Fruit fly (Drosophila melanogaster) whole organism, pupa: ENCODE results near the gene Obp83g.
A peak's percentile ranks its signal among the peaks of the same experiment; 100 is the strongest.

Experiments used
- CG10348 ChIP-seq: fragments of 200-800 bp; sonication (Bioruptor generic); IDR thresholded peaks from 2 replicates; pipeline ENCODE4 v1.3.6; 2022; ENCODE audit warnings: missing biosample characterization, missing genetic modification characterization
- CG12605 ChIP-seq: fragments of 200-800 bp; sonication (Bioruptor generic); IDR thresholded peaks from 2 replicates; pipeline ENCODE4 v1.3.6; 2022; ENCODE audit warnings: missing biosample characterization, missing genetic modification characterization
- CG13204 ChIP-seq: fragments of 200-800 bp; sonication (Bioruptor generic); optimal IDR thresholded peaks from 2 replicates; lab custom pipeline; 2018; ENCODE audit warnings: missing biosample characterization, mild to moderate bottlenecking, missing genetic modification characterization, moderate library complexity
- CG14655 ChIP-seq: fragments of 200-800 bp; sonication (Bioruptor generic); optimal IDR thresholded peaks from 3 replicates; lab custom pipeline; 2017; ENCODE audit warnings: mild to moderate bottlenecking, missing biosample characterization, missing genetic modification reagents, missing genetic modification characterization
- CG15710 ChIP-seq: fragments of 200-800 bp; sonication (Bioruptor generic); optimal IDR thresholded peaks from 2 replicates; lab custom pipeline; 2018; ENCODE audit warnings: missing biosample characterization, mild to moderate bottlenecking, missing genetic modification characterization, moderate library complexity
- CG17806 ChIP-seq: fragments of 200-800 bp; sonication (Bioruptor generic); optimal IDR thresholded peaks from 2 replicates; lab custom pipeline; 2018; ENCODE audit warnings: missing biosample characterization, mild to moderate bottlenecking, missing genetic modification characterization, moderate library complexity
- CG32121 ChIP-seq: fragments of 200-800 bp; sonication (Bioruptor generic); IDR thresholded peaks from 2 replicates; pipeline ENCODE4 v1.3.6; 2022; ENCODE audit warnings: missing biosample characterization, missing genetic modification characterization
- CG34367 ChIP-seq: fragments of 200-800 bp; sonication (Bioruptor generic); optimal IDR thresholded peaks from 2 replicates; lab custom pipeline; 2018; ENCODE audit warnings: missing biosample characterization, mild to moderate bottlenecking, missing genetic modification characterization
- CG4496 ChIP-seq: fragments of 200-800 bp; sonication (Bioruptor generic); IDR thresholded peaks from 3 replicates; pipeline ENCODE4 v1.3.6; 2022; ENCODE audit warnings: missing biosample characterization, missing genetic modification characterization
- CG8159 ChIP-seq: fragments of 200-800 bp; sonication (Bioruptor generic); optimal IDR thresholded peaks from 3 replicates; lab custom pipeline; 2018; ENCODE audit warnings: missing biosample characterization, mild to moderate bottlenecking, missing genetic modification characterization, moderate library complexity
- CG8301 ChIP-seq: fragments of 200-800 bp; sonication (Bioruptor generic); optimal IDR thresholded peaks from 2 replicates; lab custom pipeline; 2018; ENCODE audit warnings: missing biosample characterization, mild to moderate bottlenecking, missing genetic modification characterization
- CG9948 ChIP-seq: fragments of 200-800 bp; sonication (Bioruptor generic); optimal IDR thresholded peaks from 2 replicates; lab custom pipeline; 2018; ENCODE audit warnings: missing biosample characterization, mild to moderate bottlenecking, missing genetic modification characterization, moderate library complexity
- D1 ChIP-seq: fragments of 200-800 bp; sonication (Bioruptor generic); optimal IDR thresholded peaks from 2 replicates; lab custom pipeline; 2018; ENCODE audit warnings: missing biosample characterization, mild to moderate bottlenecking, missing genetic modification characterization, moderate library complexity
- EcR ChIP-seq: fragments of 200-800 bp; sonication (Bioruptor generic); optimal IDR thresholded peaks from 3 replicates; lab custom pipeline; 2019; ENCODE audit warnings: missing biosample characterization, missing genetic modification characterization, mild to moderate bottlenecking, moderate library complexity, missing genetic modification reagents
- Ets98B ChIP-seq: fragments of 200-800 bp; sonication (Bioruptor generic); IDR thresholded peaks from 2 replicates; pipeline ENCODE4 v1.3.6; 2022; ENCODE audit warnings: missing biosample characterization, missing genetic modification characterization
- Pif1A ChIP-seq: fragments of 200-800 bp; sonication (Bioruptor generic); optimal IDR thresholded peaks from 3 replicates; lab custom pipeline; 2016; ENCODE audit warnings: missing biosample characterization, missing genetic modification characterization
- Pif1B ChIP-seq: fragments of 200-800 bp; sonication (Bioruptor generic); optimal IDR thresholded peaks from 3 replicates; lab custom pipeline; 2016; ENCODE audit warnings: missing biosample characterization, missing genetic modification characterization
- Snoo ChIP-seq: fragments of 200-800 bp; sonication (Bioruptor generic); optimal IDR thresholded peaks from 3 replicates; lab custom pipeline; 2017; ENCODE audit warnings: missing biosample characterization, mild to moderate bottlenecking, missing genetic modification characterization, inconsistent platforms
- fd96Ca ChIP-seq: fragments of 200-800 bp; sonication (Bioruptor generic); IDR thresholded peaks from 3 replicates; pipeline ENCODE4 v1.3.6; 2022; ENCODE audit warnings: missing biosample characterization, missing genetic modification characterization
- gl ChIP-seq: fragments of 200-800 bp; sonication (Bioruptor generic); optimal IDR thresholded peaks from 2 replicates; lab custom pipeline; 2018; ENCODE audit warnings: missing biosample characterization, mild to moderate bottlenecking, missing genetic modification characterization
- rn ChIP-seq: fragments of 200-800 bp; sonication (Bioruptor generic); IDR thresholded peaks from 2 replicates; pipeline ENCODE4 v1.3.6; 2022; ENCODE audit warnings: missing biosample characterization, missing genetic modification characterization

Gene Obp83g

dm6 chr3R:6112252-6112995, at the start of gene Obp83g:
TSS of gene Obp83g (minus strand) at chr3R:6112302.
- peak; percentile 60; the same call in 1 of the 2 replicates for TF ChIP-seq Ets98B (GFP tag; lab: Robert Waterston, UW)
- peak; percentile 70 for TF ChIP-seq CG17806 (tag; lab: Kevin White, UChicago)
- peak; percentile 70 for TF ChIP-seq Pif1B
- peak; percentile 75 for TF ChIP-seq CG9948 (tag; lab: Kevin White, UChicago)
- TF ChIP-seq Snoo (tag; lab: Kevin White, UChicago): peak; percentile 59
- TF ChIP-seq CG34367: peak; percentile 77
- no peak for TF ChIP-seq CG12605
- peak; percentile 45 for TF ChIP-seq EcR
- TF ChIP-seq CG15710 (tag; lab: Kevin White, UChicago): peak; percentile 85
- TF ChIP-seq CG32121 (GFP tag; lab: Robert Waterston, UW): peak; percentile 67; the same call in 1 of the 2 replicates
- peak; percentile 56 for TF ChIP-seq gl (tag; lab: Kevin White, UChicago)
- peak; percentile 22; the same call in 1 of the 3 replicates for TF ChIP-seq fd96Ca (GFP tag; lab: Robert Waterston, UW)
- peak; percentile 76 for TF ChIP-seq CG8301 (tag; lab: Kevin White, UChicago)
- no peak for TF ChIP-seq rn (GFP tag; lab: Robert Waterston, UW)
- TF ChIP-seq CG10348 (GFP tag; lab: Robert Waterston, UW): peak; percentile 14; the same call in 1 of the 2 replicates
- peak; percentile 77 for TF ChIP-seq Pif1A (GFP tag; lab: Kevin White, UChicago)
- TF ChIP-seq CG14655 (GFP tag; lab: Kevin White, UChicago): peak; percentile 79
- TF ChIP-seq CG8159 (tag; lab: Kevin White, UChicago): peak; percentile 88
- TF ChIP-seq D1 (tag; lab: Kevin White, UChicago): peak; percentile 3
- TF ChIP-seq CG13204 (GFP tag; lab: Kevin White, UChicago): peak; percentile 42
- peak; percentile 65 for TF ChIP-seq CG4496

- TF ChIP-seq rn (GFP tag; lab: Robert Waterston, UW): no peak
- no peak for TF ChIP-seq CG10348 (GFP tag; lab: Robert Waterston, UW)
- TF ChIP-seq CG14655 (GFP tag; lab: Kevin White, UChicago): no peak
- TF ChIP-seq CG8159 (tag; lab: Kevin White, UChicago): peak; percentile 25
- TF ChIP-seq CG4496: 0 out of 3 replicates have a peak, but pooled peaks have one; percentile 17
- no peak for TF ChIP-seq CG34367
- TF ChIP-seq Snoo (tag; lab: Kevin White, UChicago): no peak
- TF ChIP-seq Pif1B: no peak
- TF ChIP-seq CG15710 (tag; lab: Kevin White, UChicago): no peak
- TF ChIP-seq CG8301 (tag; lab: Kevin White, UChicago): no peak
- no peak for TF ChIP-seq CG12605
- no peak for TF ChIP-seq fd96Ca (GFP tag; lab: Robert Waterston, UW)
- no peak for TF ChIP-seq Pif1A (GFP tag; lab: Kevin White, UChicago)
- no peak; the same call in 1 of the 2 replicates for TF ChIP-seq Ets98B (GFP tag; lab: Robert Waterston, UW)
- peak; percentile 21 for TF ChIP-seq CG13204 (GFP tag; lab: Kevin White, UChicago)
- peak; percentile 32; the same call in 1 of the 2 replicates for TF ChIP-seq CG32121 (GFP tag; lab: Robert Waterston, UW)
- TF ChIP-seq CG9948 (tag; lab: Kevin White, UChicago): no peak
- TF ChIP-seq D1 (tag; lab: Kevin White, UChicago): no peak
- no peak for TF ChIP-seq gl (tag; lab: Kevin White, UChicago)
- peak; percentile 86 for TF ChIP-seq EcR
These were observed 44.9 kb upstream of the Obp83g start, which contains the start of gene CG31559 for dm6 chr3R:6156963-6157498. TSS of gene CG31559 (minus strand) at chr3R:6157235.

- TF ChIP-seq EcR (no peak), CG32121 (GFP tag; lab: Robert Waterston, UW) (0 out of 2 replicates have a peak, but pooled peaks have one; percentile 8)
These were observed 42.7 kb upstream of the Obp83g start for dm6 chr3R:6154773-6155295.

- no peak for TF ChIP-seq CG4496
- no peak for TF ChIP-seq Pif1B
- no peak for TF ChIP-seq CG17806 (tag; lab: Kevin White, UChicago)
- TF ChIP-seq Pif1A (GFP tag; lab: Kevin White, UChicago): no peak
- no peak for TF ChIP-seq CG12605
- no peak for TF ChIP-seq CG15710 (tag; lab: Kevin White, UChicago)
- TF ChIP-seq EcR: no peak
- no peak for TF ChIP-seq CG34367
- TF ChIP-seq CG8159 (tag; lab: Kevin White, UChicago): no peak
- no peak for TF ChIP-seq gl (tag; lab: Kevin White, UChicago)
- TF ChIP-seq CG13204 (GFP tag; lab: Kevin White, UChicago): no peak
- no peak for TF ChIP-seq Ets98B (GFP tag; lab: Robert Waterston, UW)
- TF ChIP-seq CG9948 (tag; lab: Kevin White, UChicago): no peak
- no peak for TF ChIP-seq fd96Ca (GFP tag; lab: Robert Waterston, UW)
- TF ChIP-seq CG14655 (GFP tag; lab: Kevin White, UChicago): no peak
- TF ChIP-seq CG8301 (tag; lab: Kevin White, UChicago): no peak
- no peak for TF ChIP-seq Snoo (tag; lab: Kevin White, UChicago)
- TF ChIP-seq rn (GFP tag; lab: Robert Waterston, UW): no peak
These were observed 41.5 kb upstream of the Obp83g start for dm6 chr3R:6153574-6153973.

dm6 chr3R:6149593-6149992, 37.5 kb upstream of the Obp83g start:
- TF ChIP-seq rn (GFP tag; lab: Robert Waterston, UW): no peak
- TF ChIP-seq CG15710 (tag; lab: Kevin White, UChicago): no peak
- no peak for TF ChIP-seq CG8159 (tag; lab: Kevin White, UChicago)
